Worm (Caenorhabditis elegans): ENCODE data around the gene F46F5.13.

DNA sequence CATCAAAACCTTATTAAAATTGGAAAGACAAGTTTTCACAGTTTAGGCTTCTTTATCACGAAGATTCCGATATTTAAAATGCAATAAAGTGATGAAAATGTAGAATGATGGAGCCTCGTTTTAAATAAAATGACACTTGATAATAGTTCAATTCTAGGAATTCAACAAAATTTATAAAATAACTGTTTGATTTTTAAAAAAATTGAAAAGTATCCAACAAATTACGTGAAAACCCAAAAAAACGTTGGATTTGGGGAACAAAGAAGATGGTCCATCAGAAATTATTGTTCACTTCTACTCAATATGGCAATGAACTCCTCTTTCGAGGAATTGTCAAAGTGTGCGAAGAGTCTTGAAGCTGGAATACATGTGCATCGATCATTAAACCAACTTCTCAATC is 40.9 kb downstream of the F46F5.13 start, which contains the start of gene F28A10.4:
- TF ChIP-seq nhr-28 (tag; optimal IDR thresholded peaks at IDR 0.05), result no peak
- no peak for TF ChIP-seq mab-5 (tag; optimal IDR thresholded peaks at IDR 0.05)
- no peak for TF ChIP-seq ztf-11 (tag; optimal IDR thresholded peaks at IDR 0.05)
- no peak for TF ChIP-seq tbx-8 (GFP tag; optimal IDR thresholded peaks at IDR 0.05)
- no peak for TF ChIP-seq ham-2 (GFP tag; optimal IDR thresholded peaks at IDR 0.05)
- no peak for TF ChIP-seq flh-1 (GFP tag; optimal IDR thresholded peaks at IDR 0.05)
- TF ChIP-seq mep-1 (tag; optimal IDR thresholded peaks at IDR 0.05), result no peak
- TF ChIP-seq nhr-76 (tag; optimal IDR thresholded peaks at IDR 0.05), result no peak
- TF ChIP-seq M03D4.4 (tag; optimal IDR thresholded peaks at IDR 0.05), result no peak
- no peak for TF ChIP-seq snpc-4 (tag; optimal IDR thresholded peaks at IDR 0.05)
- TF ChIP-seq lsy-2 (tag; optimal IDR thresholded peaks at IDR 0.05), result no peak

Measured in whole organism, mixed stage, embryonic.